Worm (Caenorhabditis elegans): Measurements from ENCODE around the gene K04B12.2.

DNA sequence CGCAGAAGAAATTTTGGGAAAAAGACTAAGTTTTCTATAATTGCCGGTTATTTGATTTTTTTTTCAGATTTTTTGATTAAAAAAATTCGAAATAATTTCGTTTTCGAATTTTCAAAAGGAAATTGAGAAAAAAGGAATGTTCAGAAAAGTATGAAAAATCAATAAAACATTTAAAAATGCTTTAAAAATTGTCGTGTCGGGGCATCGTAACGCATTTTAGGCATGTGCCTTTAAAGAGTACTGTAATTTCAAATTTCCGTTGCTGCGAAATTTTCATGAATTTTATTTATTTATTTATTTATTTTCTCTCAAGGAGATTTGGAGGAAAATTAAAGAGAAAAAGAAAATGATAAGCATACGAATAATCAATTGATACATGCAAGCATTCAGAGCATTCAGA lies 24.1 kb downstream of the K04B12.2 start:
- TF ChIP-seq elt-1 (tag; optimal IDR thresholded peaks at IDR 0.05; ENCODE audit: borderline replicate concordance, insufficient read depth): no peak
- no peak for TF ChIP-seq unc-120 (tag; optimal IDR thresholded peaks at IDR 0.05; ENCODE audit: poor library complexity, severe bottlenecking)
- no peak for TF ChIP-seq ceh-83 (GFP tag; optimal IDR thresholded peaks at IDR 0.05)
- no peak for TF ChIP-seq pha-4 (tag; optimal IDR thresholded peaks at IDR 0.05)
- TF ChIP-seq snpc-4 (tag; optimal IDR thresholded peaks at IDR 0.05): no peak
- TF ChIP-seq nhr-237 (tag; optimal IDR thresholded peaks at IDR 0.05): no peak
- TF ChIP-seq unc-39 (tag; optimal IDR thresholded peaks at IDR 0.05): no peak
- no peak for TF ChIP-seq unc-62 (GFP tag; optimal IDR thresholded peaks at IDR 0.05)
- TF ChIP-seq lin-13 (tag; optimal IDR thresholded peaks at IDR 0.05): no peak
